Fruit fly (Drosophila melanogaster) whole organism: Measurements from ENCODE around the gene unc.

ENCODE experiments used
- CG8478 ChIP-seq: fragments of >200 bp; optimal IDR thresholded peaks from 2 replicates; lab custom pipeline; 2018; ENCODE audit warnings: inconsistent platforms
- Dll ChIP-seq: fragments of >200 bp; optimal IDR thresholded peaks from 2 replicates; lab custom pipeline; 2017
- EcR ChIP-seq, 2 experiments: fragments of >200 bp; optimal IDR thresholded peaks; 2 replicates each; lab custom pipeline; 2017; ENCODE audit warnings: missing biosample characterization in 2 of 2, missing genetic modification characterization in 2 of 2, missing genetic modification reagents in 2 of 2
- pan ChIP-seq: fragments of >200 bp; optimal IDR thresholded peaks from 2 replicates; lab custom pipeline; 2017
- psq ChIP-seq: fragments of >200 bp; optimal IDR thresholded peaks from 2 replicates; lab custom pipeline; 2017
- usp ChIP-seq: fragments of >200 bp; optimal IDR thresholded peaks from 2 replicates; lab custom pipeline; 2017; ENCODE audit warnings: missing biosample characterization, missing genetic modification characterization, mixed read lengths

The unc gene

DNA sequence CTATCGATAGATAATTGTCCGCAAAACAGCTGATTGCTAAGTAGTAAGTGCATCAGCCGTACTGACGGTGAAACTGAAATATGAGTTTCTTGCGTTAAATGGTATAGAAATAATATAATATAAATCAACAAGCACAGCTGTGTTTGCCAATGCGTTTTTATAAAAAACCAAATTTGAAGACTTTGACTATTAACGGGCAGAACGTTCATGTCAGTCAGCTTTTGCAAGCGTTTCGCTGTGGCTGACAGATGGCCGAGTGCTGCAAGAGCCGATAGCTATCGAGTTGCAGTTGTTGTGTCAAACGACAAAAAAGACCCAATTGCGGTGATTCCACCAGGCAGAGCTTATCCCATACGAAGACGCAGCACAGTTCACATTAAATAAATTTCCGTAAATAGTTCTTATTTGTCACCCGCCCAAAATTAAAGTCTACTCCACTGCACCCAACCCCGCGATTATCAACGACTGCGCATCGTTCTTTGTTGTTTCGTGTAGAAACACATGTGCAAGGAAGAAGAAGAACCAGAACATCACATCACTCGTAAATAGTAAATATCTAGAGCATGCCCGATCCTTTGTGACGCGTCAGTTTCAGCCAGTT lies at the start of gene unc, which contains the start of gene CG15445:
TSS of gene unc (minus strand) at position 51 of the 601 bp plus-strand sequence.
TSS of gene CG15445 (plus strand) at position 296 of the 601 bp plus-strand sequence.
- no peak for TF ChIP-seq Dll (lab: Kevin White, UChicago)
- no peak for TF ChIP-seq pan (lab: Kevin White, UChicago)
- no peak for TF ChIP-seq psq
- no peak for TF ChIP-seq EcR (GFP tag; optimal IDR thresholded peaks at IDR 0.05; lab: Kevin White, UChicago)
- no peak for TF ChIP-seq usp (GFP tag; lab: Kevin White, UChicago)
- no peak for TF ChIP-seq CG8478

DNA sequence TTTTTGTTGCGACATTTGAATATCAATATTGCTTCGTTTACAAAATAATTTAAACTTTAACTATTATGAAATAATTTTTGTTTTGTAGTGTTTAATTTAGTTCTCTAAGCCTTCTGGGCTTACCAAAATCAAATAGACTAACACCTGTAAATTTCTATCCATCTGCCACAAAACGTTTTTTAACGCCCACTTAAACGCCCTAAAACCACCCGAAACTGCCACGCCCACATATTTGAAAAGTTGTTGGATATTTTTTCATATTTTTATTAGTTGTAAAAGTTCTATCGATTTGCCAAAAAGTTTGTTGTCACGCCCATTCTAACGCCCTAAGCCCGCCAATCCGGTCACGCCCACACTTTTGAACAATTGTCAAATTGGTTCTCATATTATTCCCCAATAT lies 30.2 kb upstream of the unc start, which contains the start of gene CG45154:
TSS of gene CG45154 (minus strand) at position 101 of the 400 bp plus-strand sequence.
- TF ChIP-seq psq: no peak
- TF ChIP-seq Dll (lab: Kevin White, UChicago): no peak
- TF ChIP-seq pan (lab: Kevin White, UChicago): no peak
- TF ChIP-seq usp (GFP tag; lab: Kevin White, UChicago): no peak
- TF ChIP-seq CG8478: no peak
- TF ChIP-seq EcR (GFP tag; optimal IDR thresholded peaks at IDR 0.05; lab: Kevin White, UChicago): no peak

DNA sequence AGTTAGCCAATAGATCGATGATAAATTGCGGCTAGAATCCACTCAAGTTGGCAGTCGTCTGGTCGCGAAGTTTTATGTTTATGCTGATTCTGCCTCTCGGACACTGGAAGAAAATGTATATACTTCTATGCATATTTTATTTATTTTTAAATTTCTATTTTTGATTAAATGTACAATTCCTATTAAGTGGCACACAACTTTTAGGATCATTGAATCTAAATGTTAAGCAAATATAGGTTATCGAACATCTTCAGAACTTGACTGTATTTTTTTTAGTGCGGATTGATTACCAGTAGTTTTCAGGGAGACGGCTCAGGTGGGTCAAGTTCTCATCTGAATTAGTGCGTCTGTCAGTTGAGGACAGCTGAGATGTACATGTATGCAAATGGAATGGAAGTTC lies 10.6 kb upstream of the unc start:
- TF ChIP-seq CG8478 (no peak), EcR (GFP tag; optimal IDR thresholded peaks at IDR 0.05; lab: Kevin White, UChicago) (no peak), psq (no peak), usp (GFP tag; lab: Kevin White, UChicago) (no peak), pan (lab: Kevin White, UChicago) (no peak), Dll (lab: Kevin White, UChicago) (no peak)

DNA sequence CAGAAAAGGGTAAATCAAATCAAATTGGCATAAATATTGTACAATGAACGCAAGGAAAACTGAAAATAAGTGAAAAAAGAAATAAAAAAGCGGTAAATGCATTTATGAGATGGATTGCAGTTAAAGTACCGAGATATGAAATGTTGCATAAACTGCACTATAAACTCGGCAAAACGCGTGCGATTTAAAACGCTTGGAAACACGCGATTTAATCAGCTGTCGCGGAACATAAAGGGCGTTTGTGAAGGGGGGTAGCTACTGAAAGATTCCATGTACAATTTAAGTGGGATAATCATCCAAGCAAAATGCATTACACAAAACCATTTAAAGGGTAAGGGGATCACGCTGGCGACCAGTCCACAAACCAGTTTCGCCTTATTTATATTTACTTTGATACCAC lies 10.1 kb upstream of the unc start:
- TF ChIP-seq psq: no peak
- no peak for TF ChIP-seq EcR (GFP tag; optimal IDR thresholded peaks at IDR 0.05; lab: Kevin White, UChicago)
- TF ChIP-seq pan (lab: Kevin White, UChicago): no peak
- no peak for TF ChIP-seq usp (GFP tag; lab: Kevin White, UChicago)
- TF ChIP-seq Dll (lab: Kevin White, UChicago): no peak
- no peak for TF ChIP-seq CG8478

DNA sequence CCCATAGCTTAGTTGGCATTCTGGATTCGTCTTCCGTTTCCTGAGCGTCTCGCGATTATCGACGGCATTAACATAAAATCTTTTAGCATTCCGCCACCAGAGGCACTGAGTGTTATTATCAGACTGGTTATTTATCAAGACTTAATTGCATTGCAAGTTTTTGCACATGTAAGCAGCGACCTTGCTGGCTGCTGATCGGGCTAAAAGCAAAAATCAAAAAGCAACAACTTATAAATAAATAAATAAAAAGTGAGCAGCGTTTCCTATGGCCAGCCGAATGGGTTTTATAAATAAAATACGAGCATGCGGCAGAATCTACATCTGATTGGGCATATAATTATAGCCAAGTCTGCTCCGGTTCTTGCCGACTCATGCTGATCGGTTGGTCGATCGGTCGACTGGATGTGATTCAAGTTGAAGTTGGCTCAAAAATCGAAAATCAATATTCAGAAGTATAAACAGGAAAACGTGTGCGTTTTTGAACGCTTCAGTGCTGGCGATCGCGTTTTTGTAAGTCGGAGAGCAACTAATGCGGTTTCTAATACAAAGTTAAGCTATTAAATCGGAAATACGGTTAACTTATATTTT lies 9.3 kb upstream of the unc start:
- no peak for TF ChIP-seq CG8478

DNA sequence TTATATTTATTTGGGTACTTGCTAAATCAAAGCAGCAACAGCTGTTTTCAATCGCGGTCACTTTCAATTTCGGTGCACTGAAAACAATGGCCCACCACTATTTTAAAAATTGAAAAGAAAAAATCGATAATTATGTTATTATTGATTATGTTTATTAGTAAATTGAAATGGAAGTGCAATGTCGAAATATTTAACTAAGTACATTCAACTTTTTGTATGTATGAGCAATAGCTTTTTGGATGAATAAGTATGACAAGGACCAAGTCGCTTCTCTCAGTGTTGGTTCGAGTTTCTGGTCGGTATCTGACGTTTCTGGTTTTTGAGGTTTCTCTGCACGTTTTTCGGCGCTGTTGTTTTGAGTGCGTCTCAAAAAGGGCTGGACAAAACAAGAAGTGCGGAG lies 7.5 kb upstream of the unc start:
- no peak for TF ChIP-seq Dll (lab: Kevin White, UChicago)

DNA sequence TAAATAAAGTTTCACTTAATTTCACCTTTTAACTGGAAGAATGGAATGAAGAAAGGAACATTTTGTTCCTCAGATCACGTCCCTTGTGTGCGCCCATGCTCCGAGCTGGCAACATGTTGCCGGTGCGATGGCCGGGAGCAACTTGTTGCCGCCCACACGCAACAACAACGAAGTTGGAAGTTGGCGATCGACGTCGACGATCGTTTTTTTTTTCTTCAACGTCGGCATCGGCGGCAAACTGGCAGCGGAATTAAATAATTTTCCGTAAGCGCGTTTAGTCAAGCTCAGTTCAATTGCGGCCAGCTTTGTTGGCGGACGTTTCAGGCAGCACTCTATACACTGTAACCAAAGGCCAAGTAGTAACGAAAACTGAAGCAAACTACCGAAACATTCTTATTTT lies 6.8 kb upstream of the unc start, which contains the start of gene ldd:
TSS of gene ldd (plus strand) at position 136 of the 400 bp plus-strand sequence.
- TF ChIP-seq psq (no peak), EcR (GFP tag; optimal IDR thresholded peaks at IDR 0.05; lab: Kevin White, UChicago) (no peak), Dll (lab: Kevin White, UChicago) (no peak), pan (lab: Kevin White, UChicago) (no peak), CG8478 (no peak)

DNA sequence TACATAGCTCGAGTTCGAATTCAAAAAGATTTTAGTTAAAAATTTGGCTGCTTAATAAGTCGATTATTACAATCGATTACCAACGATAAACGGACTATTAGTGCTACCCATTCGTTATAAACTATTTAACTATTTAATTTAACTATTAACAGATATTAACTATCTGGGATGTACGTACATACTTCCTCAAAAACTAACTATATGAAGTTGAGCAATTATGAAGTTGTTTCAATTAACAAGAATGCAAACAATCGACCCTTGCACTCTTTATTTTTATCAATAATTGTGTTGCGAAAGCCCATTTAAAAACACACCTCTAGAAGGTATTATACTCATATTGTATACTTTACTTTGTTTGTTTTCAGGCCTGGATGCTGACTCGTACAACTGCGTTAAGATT lies 10.4 kb downstream of the unc start, which contains the start of gene CG1503:
TSS of gene CG1503 (minus strand) at position 101 of the 400 bp plus-strand sequence.
- TF ChIP-seq pan (lab: Kevin White, UChicago) (no peak), EcR (GFP tag; optimal IDR thresholded peaks at IDR 0.05; lab: Kevin White, UChicago) (no peak), psq (no peak), CG8478 (no peak), Dll (lab: Kevin White, UChicago) (no peak), usp (GFP tag; lab: Kevin White, UChicago) (no peak)

DNA sequence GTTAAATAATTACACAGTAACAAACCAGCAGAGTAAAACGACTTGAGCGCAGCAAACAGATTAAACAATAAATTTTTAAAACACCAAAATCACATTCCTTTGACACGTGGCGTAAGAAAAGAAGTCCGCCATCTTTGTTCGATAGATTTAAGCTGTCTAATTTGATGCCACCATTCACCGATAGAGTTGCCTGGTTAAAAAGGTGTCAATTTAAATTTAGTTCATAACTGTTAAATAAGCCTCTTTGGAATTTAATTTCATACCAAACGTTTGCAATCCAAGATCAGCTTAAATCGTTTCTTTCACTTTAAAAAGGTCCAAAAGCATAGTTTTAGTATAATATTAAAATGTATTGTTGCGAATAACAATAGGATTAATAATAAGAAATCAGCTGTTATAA lies 14.6 kb downstream of the unc start, which contains the start of gene CG15446:
TSS of gene CG15446 (minus strand) at position 101 of the 400 bp plus-strand sequence.
- TF ChIP-seq pan (lab: Kevin White, UChicago): no peak
- no peak for TF ChIP-seq EcR (GFP tag; optimal IDR thresholded peaks at IDR 0.05; lab: Kevin White, UChicago)
- no peak for TF ChIP-seq usp (GFP tag; lab: Kevin White, UChicago)
- no peak for TF ChIP-seq CG8478
- TF ChIP-seq psq: no peak
- TF ChIP-seq Dll (lab: Kevin White, UChicago): no peak

DNA sequence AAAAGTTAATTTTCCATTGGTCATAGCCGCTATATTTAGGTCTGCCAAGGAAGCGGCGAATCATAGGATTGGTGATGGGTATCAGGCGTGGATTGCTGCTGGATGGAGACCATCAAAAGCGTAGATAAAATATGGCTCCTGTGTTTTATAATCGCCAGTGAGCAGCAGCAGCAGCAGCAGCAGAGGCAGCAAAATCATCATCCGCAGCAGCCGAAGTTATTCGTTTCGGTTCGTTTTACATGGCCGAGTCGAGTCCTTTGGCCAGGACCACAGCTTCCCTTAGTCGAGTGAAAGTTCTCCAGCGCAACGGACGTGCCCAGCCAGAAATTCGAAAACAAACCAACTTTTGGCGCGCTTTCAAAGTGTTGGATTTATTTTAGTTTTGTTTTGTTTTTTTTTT lies 23.2 kb downstream of the unc start, which contains the start of gene stg1:
TSS of gene stg1 (plus strand) at position 301 of the 400 bp plus-strand sequence.
- TF ChIP-seq psq (no peak), EcR (GFP tag; optimal IDR thresholded peaks at IDR 0.05; lab: Kevin White, UChicago) (no peak), pan (lab: Kevin White, UChicago) (no peak), usp (GFP tag; lab: Kevin White, UChicago) (no peak), CG8478 (no peak), Dll (lab: Kevin White, UChicago) (no peak)

DNA sequence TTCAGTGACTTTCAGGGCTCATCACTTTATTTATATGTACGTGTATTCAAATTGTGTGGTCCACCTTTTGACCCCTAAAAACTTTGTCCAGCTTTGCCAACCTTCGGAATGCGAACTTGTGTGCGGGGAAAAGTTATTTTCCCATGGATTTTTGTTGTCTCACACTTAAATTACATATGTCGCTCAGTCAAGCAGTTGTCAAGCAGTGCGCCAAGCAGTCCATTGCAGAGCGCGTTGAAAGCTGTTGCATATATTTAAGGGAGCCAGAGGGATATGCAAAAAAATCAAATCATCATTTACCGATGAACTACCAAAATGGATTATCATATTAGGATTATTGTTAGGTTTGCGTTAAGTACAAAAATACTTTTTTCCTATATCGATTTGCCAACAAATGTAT lies 33.5 kb downstream of the unc start:
- TF ChIP-seq pan (lab: Kevin White, UChicago) (no peak), psq (no peak), EcR (GFP tag; optimal IDR thresholded peaks at IDR 0.05; lab: Kevin White, UChicago) (no peak), CG8478 (no peak), usp (GFP tag; lab: Kevin White, UChicago) (no peak), Dll (lab: Kevin White, UChicago) (no peak)

DNA sequence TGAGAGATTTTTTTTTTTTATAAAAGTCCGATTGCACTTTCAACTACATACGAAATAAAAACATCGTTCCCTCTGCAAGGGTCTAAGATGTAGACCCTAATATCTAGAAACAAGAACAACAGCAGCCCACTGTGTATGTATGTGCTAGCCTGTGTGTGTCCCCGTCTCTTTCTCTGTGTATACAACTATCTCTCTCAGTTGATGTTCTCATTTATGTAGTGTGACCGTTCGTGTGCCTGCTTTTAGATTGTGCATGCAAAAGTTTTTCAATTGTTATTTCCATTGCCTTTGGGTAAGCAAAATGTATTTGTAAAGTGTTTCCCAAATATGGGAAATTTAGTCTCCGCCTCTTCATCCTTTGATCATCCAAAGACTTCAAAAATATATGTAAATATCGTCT lies 36.4 kb downstream of the unc start:
- TF ChIP-seq CG8478: no peak
- TF ChIP-seq pan (lab: Kevin White, UChicago): no peak
- no peak for TF ChIP-seq Dll (lab: Kevin White, UChicago)
- TF ChIP-seq EcR (GFP tag; optimal IDR thresholded peaks at IDR 0.05; lab: Kevin White, UChicago): no peak
- no peak for TF ChIP-seq usp (GFP tag; lab: Kevin White, UChicago)
- no peak for TF ChIP-seq psq
